Fruit fly (Drosophila melanogaster) whole organism, embryonic: ENCODE results near the gene wek.

Experiments used
- Aef1 ChIP-seq: fragments of 200-800 bp; sonication (Bioruptor generic); IDR thresholded peaks from 3 replicates; pipeline ENCODE4 v1.3.6; 2022; ENCODE audit warnings: missing biosample characterization, missing genetic modification characterization
- BtbVII ChIP-seq: fragments of 200-800 bp; sonication (Bioruptor generic); optimal IDR thresholded peaks from 3 replicates; lab custom pipeline; 2017; ENCODE audit warnings: missing biosample characterization, mild to moderate bottlenecking, missing genetic modification characterization
- CG10209 ChIP-seq: fragments of 200-800 bp; sonication (Bioruptor generic); optimal IDR thresholded peaks from 3 replicates; lab custom pipeline; 2017; ENCODE audit warnings: missing biosample characterization, mild to moderate bottlenecking, missing genetic modification characterization, missing genetic modification reagents
- CG1024 ChIP-seq: fragments of 200-800 bp; sonication (Bioruptor generic); IDR thresholded peaks from 2 replicates; pipeline ENCODE4 v1.3.6; 2022; ENCODE audit warnings: missing biosample characterization, missing genetic modification characterization
- CG10267 ChIP-seq: fragments of 200-800 bp; sonication (Bioruptor generic); optimal IDR thresholded peaks from 2 replicates; lab custom pipeline; 2018; ENCODE audit warnings: missing biosample characterization, mild to moderate bottlenecking, missing genetic modification characterization, moderate library complexity
- CG10654 ChIP-seq: fragments of 200-800 bp; sonication (Bioruptor generic); optimal IDR thresholded peaks from 2 replicates; lab custom pipeline; 2016; ENCODE audit warnings: missing biosample characterization, missing genetic modification characterization
- CG11398 ChIP-seq: fragments of 200-800 bp; sonication (Bioruptor generic); optimal IDR thresholded peaks from 2 replicates; lab custom pipeline; 2016; ENCODE audit warnings: missing biosample characterization, missing genetic modification characterization
- CG11504 ChIP-seq: fragments of 200-800 bp; sonication (Bioruptor generic); optimal IDR thresholded peaks from 3 replicates; lab custom pipeline; 2019; ENCODE audit warnings: missing biosample characterization, mild to moderate bottlenecking, missing genetic modification characterization, moderate library complexity
- CG12155 ChIP-seq: fragments of 200-800 bp; sonication (Bioruptor generic); optimal IDR thresholded peaks from 3 replicates; lab custom pipeline; 2016; ENCODE audit warnings: missing biosample characterization, missing genetic modification characterization
- CG1233 ChIP-seq: fragments of 200-800 bp; sonication (Bioruptor generic); optimal IDR thresholded peaks from 4 replicates; lab custom pipeline; 2018; ENCODE audit warnings: missing biosample characterization, mild to moderate bottlenecking, missing genetic modification characterization
- CG13287 ChIP-seq: fragments of 200-800 bp; sonication (Bioruptor generic); IDR thresholded peaks from 2 replicates; pipeline ENCODE4 v1.3.6; 2022; ENCODE audit warnings: missing biosample characterization, missing genetic modification characterization; ENCODE audit not compliant: partially characterized antibody
- CG14014 ChIP-seq: fragments of 200-800 bp; sonication (Bioruptor generic); IDR thresholded peaks from 2 replicates; pipeline ENCODE4 v1.3.6; 2022; ENCODE audit warnings: missing biosample characterization, missing genetic modification characterization
- CG1603 ChIP-seq: fragments of 200-800 bp; sonication (Bioruptor generic); optimal IDR thresholded peaks from 2 replicates; lab custom pipeline; 2019; ENCODE audit warnings: missing biosample characterization, mild to moderate bottlenecking, missing genetic modification characterization, moderate library complexity
- CG16779 ChIP-seq: fragments of 200-800 bp; sonication (Bioruptor generic); IDR thresholded peaks from 2 replicates; pipeline ENCODE4 v1.3.6; 2022; ENCODE audit warnings: missing biosample characterization, missing genetic modification characterization
- CG16863 ChIP-seq: fragments of 200-800 bp; sonication (Bioruptor generic); optimal IDR thresholded peaks from 3 replicates; lab custom pipeline; 2016; ENCODE audit warnings: missing biosample characterization, missing genetic modification characterization
- CG2120 ChIP-seq: fragments of 200-800 bp; sonication (Bioruptor generic); optimal IDR thresholded peaks from 3 replicates; lab custom pipeline; 2016; ENCODE audit warnings: missing biosample characterization, missing genetic modification characterization
- CG30403 ChIP-seq: fragments of 200-800 bp; sonication (Bioruptor generic); optimal IDR thresholded peaks from 3 replicates; lab custom pipeline; 2016; ENCODE audit warnings: missing biosample characterization, missing genetic modification characterization
- CG31441 ChIP-seq: fragments of 200-800 bp; sonication (Bioruptor generic); IDR thresholded peaks from 2 replicates; pipeline ENCODE4 v1.3.6; 2022; ENCODE audit warnings: missing biosample characterization, missing genetic modification characterization
- CG32532 ChIP-seq: fragments of 200-800 bp; sonication (Bioruptor generic); IDR thresholded peaks from 2 replicates; pipeline ENCODE4 v1.3.6; 2022; ENCODE audit warnings: missing biosample characterization, missing genetic modification characterization
- CG4617 ChIP-seq: fragments of 200-800 bp; sonication (Bioruptor generic); optimal IDR thresholded peaks from 3 replicates; lab custom pipeline; 2016; ENCODE audit warnings: missing biosample characterization, missing genetic modification characterization, borderline replicate concordance
- CG8388 ChIP-seq: fragments of 200-800 bp; sonication (Bioruptor generic); optimal IDR thresholded peaks from 2 replicates; lab custom pipeline; 2019; ENCODE audit warnings: missing biosample characterization, mild to moderate bottlenecking, missing genetic modification characterization, moderate library complexity
- CG9437 ChIP-seq: fragments of 200-800 bp; sonication (Bioruptor generic); optimal IDR thresholded peaks from 2 replicates; lab custom pipeline; 2018; ENCODE audit warnings: missing biosample characterization, mild to moderate bottlenecking, missing genetic modification characterization
- CHES-1-like ChIP-seq: fragments of 200-800 bp; sonication (Bioruptor generic); optimal IDR thresholded peaks from 2 replicates; lab custom pipeline; 2016; ENCODE audit warnings: missing biosample characterization, missing genetic modification characterization
- D ChIP-seq, 2 experiments: fragments of 200-800 bp in 1 of 2; fragments of >200 bp in 1 of 2; sonication (Bioruptor generic) in 1 of 2; optimal IDR thresholded peaks; 2 replicates in 1 of 2; 3 replicates in 1 of 2; lab custom pipeline; 2017; ENCODE audit warnings: mild to moderate bottlenecking in 1 of 2, missing biosample characterization in 1 of 2, missing genetic modification characterization in 1 of 2, missing genetic modification reagents in 1 of 2
- Dip2 ChIP-seq: fragments of 200-800 bp; sonication (Bioruptor generic); IDR thresholded peaks from 2 replicates; pipeline ENCODE4 v1.3.6; 2022; ENCODE audit warnings: missing biosample characterization, missing genetic modification characterization
- Ets97D ChIP-seq: fragments of 200-800 bp; sonication (Bioruptor generic); optimal IDR thresholded peaks from 3 replicates; lab custom pipeline; 2016; ENCODE audit warnings: missing biosample characterization, missing genetic modification characterization
- GATAe ChIP-seq: fragments of 200-800 bp; sonication (Bioruptor generic); conservative IDR thresholded peaks from 2 replicates; pipeline ENCODE4 v1.3.6; 2022; ENCODE audit warnings: missing biosample characterization, missing genetic modification characterization
- H15 ChIP-seq: fragments of 200-800 bp; sonication (Bioruptor generic); IDR thresholded peaks from 3 replicates; pipeline ENCODE4 v1.3.6; 2022; ENCODE audit warnings: missing biosample characterization, missing genetic modification characterization
- HLHmδ ChIP-seq: fragments of 200-800 bp; sonication (Bioruptor generic); optimal IDR thresholded peaks from 2 replicates; lab custom pipeline; 2018; ENCODE audit warnings: missing biosample characterization, mild to moderate bottlenecking, missing genetic modification characterization, moderate library complexity
- Hr78 ChIP-seq, 2 experiments: fragments of 200-800 bp in 1 of 2; fragments of >200 bp in 1 of 2; sonication (Bioruptor generic) in 1 of 2; optimal IDR thresholded peaks; 2 replicates each; lab custom pipeline; 2017 to 2019; ENCODE audit warnings: missing biosample characterization in 2 of 2, missing genetic modification characterization in 2 of 2, mild to moderate bottlenecking in 1 of 2, moderate library complexity in 1 of 2
- NK7.1 ChIP-seq: fragments of 200-800 bp; sonication (Bioruptor generic); optimal IDR thresholded peaks from 3 replicates; lab custom pipeline; 2016; ENCODE audit warnings: missing biosample characterization, missing genetic modification characterization
- Pdp1 ChIP-seq, 2 experiments: fragments of 200-800 bp; sonication (Bioruptor generic); optimal IDR thresholded peaks; 3 replicates each; lab custom pipeline; 2016; ENCODE audit warnings: missing biosample characterization in 2 of 2, missing genetic modification characterization in 2 of 2, mild to moderate bottlenecking in 1 of 2, moderate library complexity in 1 of 2
- Ssrp ChIP-seq: fragments of 200-800 bp; sonication (Bioruptor generic); optimal IDR thresholded peaks from 2 replicates; lab custom pipeline; 2018; ENCODE audit warnings: missing biosample characterization, mild to moderate bottlenecking, missing genetic modification characterization, moderate library complexity
- Tbp ChIP-seq: fragments of >200 bp; optimal IDR thresholded peaks from 2 replicates; lab custom pipeline; 2018; ENCODE audit warnings: missing biosample characterization, missing genetic modification characterization
- Xbp1 ChIP-seq: fragments of 200-800 bp; sonication (Bioruptor generic); optimal IDR thresholded peaks from 3 replicates; lab custom pipeline; 2016; ENCODE audit warnings: missing biosample characterization, mild to moderate bottlenecking, missing genetic modification characterization
- cato ChIP-seq: fragments of 200-800 bp; sonication (Bioruptor generic); optimal IDR thresholded peaks from 2 replicates; lab custom pipeline; 2016; ENCODE audit warnings: missing biosample characterization, missing genetic modification characterization, borderline replicate concordance
- caup ChIP-seq: fragments of 200-800 bp; sonication (Bioruptor generic); optimal IDR thresholded peaks from 3 replicates; lab custom pipeline; 2017; ENCODE audit warnings: missing biosample characterization, mild to moderate bottlenecking, missing genetic modification characterization, moderate library complexity; ENCODE audit not compliant: severe bottlenecking
- chn ChIP-seq: fragments of 200-800 bp; sonication (Bioruptor generic); optimal IDR thresholded peaks from 2 replicates; lab custom pipeline; 2016; ENCODE audit warnings: missing biosample characterization, missing genetic modification characterization
- fd64A ChIP-seq: fragments of 200-800 bp; sonication (Bioruptor generic); optimal IDR thresholded peaks from 3 replicates; lab custom pipeline; 2018; ENCODE audit warnings: missing biosample characterization, mild to moderate bottlenecking, missing genetic modification characterization
- gfzf ChIP-seq: fragments of 200-800 bp; sonication (Bioruptor generic); optimal IDR thresholded peaks from 2 replicates; lab custom pipeline; 2016; ENCODE audit warnings: missing biosample characterization, mild to moderate bottlenecking, missing genetic modification characterization, moderate library complexity
- prd ChIP-seq, 3 experiments: fragments of >200 bp in 2 of 3; fragments of 200-800 bp in 1 of 3; sonication (Bioruptor generic) in 1 of 3; optimal IDR thresholded peaks in 2 of 3; IDR thresholded peaks in 1 of 3; 2 replicates in 2 of 3; 3 replicates in 1 of 3; pipeline versions ENCODE4 v1.3.6 to Lab custom; 2017 to 2022; ENCODE audit warnings: missing biosample characterization in 1 of 3, missing genetic modification characterization in 1 of 3
- sc ChIP-seq, 3 experiments: fragments of >200 bp in 2 of 3; fragments of 200-800 bp in 1 of 3; sonication (Bioruptor generic) in 1 of 3; optimal IDR thresholded peaks; 2 replicates in 2 of 3; 3 replicates in 1 of 3; lab custom pipeline; 2017; ENCODE audit warnings: mild to moderate bottlenecking in 1 of 3, missing biosample characterization in 1 of 3, missing genetic modification characterization in 1 of 3, missing genetic modification reagents in 1 of 3
- stwl ChIP-seq: fragments of 200-800 bp; sonication (Bioruptor generic); optimal IDR thresholded peaks from 3 replicates; lab custom pipeline; 2018; ENCODE audit warnings: missing biosample characterization, mild to moderate bottlenecking, missing genetic modification characterization, moderate library complexity
- tin ChIP-seq: fragments of 200-800 bp; sonication (Bioruptor generic); optimal IDR thresholded peaks from 3 replicates; lab custom pipeline; 2016; ENCODE audit warnings: missing biosample characterization, missing genetic modification characterization
- vvl ChIP-seq: fragments of 200-800 bp; sonication (Bioruptor generic); IDR thresholded peaks from 2 replicates; pipeline ENCODE4 v1.3.6; 2022; ENCODE audit warnings: missing biosample characterization, missing genetic modification characterization
- z ChIP-seq: fragments of 200-800 bp; sonication (Bioruptor generic); IDR thresholded peaks from 3 replicates; pipeline ENCODE4 v1.3.6; 2022; ENCODE audit warnings: missing biosample characterization, missing genetic modification characterization

Gene wek

DNA sequence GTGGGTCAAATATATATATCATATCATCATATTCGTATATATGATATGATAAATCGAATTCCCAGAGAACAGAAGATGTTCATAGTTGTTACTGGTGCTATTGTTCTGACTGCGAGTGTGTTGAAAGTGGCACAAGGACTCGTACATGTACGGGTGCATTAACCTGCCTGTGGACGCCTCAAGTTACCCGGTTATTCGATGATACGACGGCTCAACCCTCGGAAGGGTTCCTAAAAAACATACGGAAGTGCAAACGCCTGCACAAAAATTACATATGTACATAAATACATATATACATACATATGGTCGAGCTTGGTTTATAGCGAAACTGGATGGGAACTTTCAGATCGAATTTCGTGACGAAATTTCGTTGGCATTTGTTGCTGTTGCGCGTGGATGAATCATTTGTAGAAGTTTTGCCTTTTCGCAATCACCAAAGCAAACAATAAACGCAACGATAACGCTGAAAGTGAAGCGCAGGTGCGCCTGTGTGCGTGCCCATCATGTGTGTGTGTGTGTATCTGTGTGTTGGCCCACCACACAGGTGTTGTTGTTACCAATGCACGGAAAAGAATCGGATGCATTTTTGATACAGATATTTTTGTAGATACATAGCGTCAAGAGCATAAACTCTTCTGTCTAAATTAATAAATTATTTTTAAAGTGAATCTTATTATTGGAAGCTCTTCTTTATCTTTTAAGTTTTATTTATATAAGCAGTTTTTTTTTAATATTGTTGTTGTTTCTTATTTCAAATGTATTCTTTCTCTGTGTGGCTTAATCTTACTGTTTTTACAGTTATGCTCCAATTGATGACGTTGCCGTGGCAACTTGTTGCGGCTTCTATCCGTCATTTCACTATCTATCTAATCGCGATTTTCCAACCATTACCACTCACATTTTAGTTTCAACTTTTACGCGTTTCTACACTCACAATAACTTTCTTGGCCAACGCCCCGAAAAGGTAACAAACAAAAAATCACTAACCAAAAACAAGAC is 6.4 kb downstream of the wek start (continued):
- TF ChIP-seq CG30403 (GFP tag; lab: Kevin White, UChicago) (peak; percentile 70), D (optimal IDR thresholded peaks at IDR 0.05; lab: Kevin White, UChicago) (no peak), D (GFP tag; optimal IDR thresholded peaks at IDR 0.05; lab: Kevin White, UChicago) (peak; percentile 72), Dip2 (no peak), Tbp (no peak), CG10267 (tag; lab: Kevin White, UChicago) (peak; percentile 72), H15 (GFP tag; lab: Robert Waterston, UW) (peak; percentile 71; the same call in 2 of the 3 replicates), CG1603 (tag; lab: Kevin White, UChicago) (no peak), BtbVII (peak; percentile 22), gfzf (GFP tag; lab: Kevin White, UChicago) (no peak), Ets97D (GFP tag; lab: Kevin White, UChicago) (no peak), CG10654 (GFP tag; lab: Kevin White, UChicago) (peak; percentile 35), CG31441 (peak; percentile 87), stwl (tag; lab: Kevin White, UChicago) (peak; percentile 8), HLHmδ (GFP tag; lab: Kevin White, UChicago) (no peak), tin (peak; percentile 55), CG16863 (GFP tag; lab: Kevin White, UChicago) (no peak), sc (optimal IDR thresholded peaks at IDR 0.05; lab: Kevin White, UChicago) (no peak), sc (GFP tag; optimal IDR thresholded peaks at IDR 0.05; lab: Kevin White, UChicago) (peak; percentile 45), CG1233 (GFP tag; lab: Kevin White, UChicago) (peak; percentile 65), CG32532 (peak; percentile 59; the same call in 1 of the 2 replicates), CG4617 (GFP tag; lab: Kevin White, UChicago) (peak; percentile 3), CG12155 (peak; percentile 53), CG1024 (GFP tag; lab: Robert Waterston, UW) (peak; percentile 64), CG11504 (tag; lab: Kevin White, UChicago) (peak; percentile 87), CG11398 (no peak), chn (GFP tag; lab: Kevin White, UChicago) (peak; percentile 24), Ssrp (peak; percentile 72), Pdp1 (GFP tag; optimal IDR thresholded peaks at IDR 0.05; lab: Kevin White, UChicago) (peak in 1 of 2 experiments; percentile 55), cato (GFP tag; lab: Kevin White, UChicago) (peak; percentile 60), Aef1 (GFP tag; lab: Robert Waterston, UW) (peak; percentile 87)

dm6 chr2L:15760666-15761065 is 7.5 kb downstream of the wek start:
- peak; percentile 25; the same call in 1 of the 2 replicates for TF ChIP-seq CG13287 (GFP tag; lab: Robert Waterston, UW)
- TF ChIP-seq D (optimal IDR thresholded peaks at IDR 0.05; lab: Kevin White, UChicago): no peak
- no peak for TF ChIP-seq D (GFP tag; optimal IDR thresholded peaks at IDR 0.05; lab: Kevin White, UChicago)
- TF ChIP-seq CHES-1-like (GFP tag; lab: Kevin White, UChicago): no peak
- TF ChIP-seq CG16779 (GFP tag; lab: Robert Waterston, UW): no peak
- no peak for TF ChIP-seq CG8388 (GFP tag; lab: Kevin White, UChicago)
- no peak for TF ChIP-seq GATAe (GFP tag; lab: Robert Waterston, UW)
- no peak for TF ChIP-seq prd (optimal IDR thresholded peaks at IDR 0.05; lab: Kevin White, UChicago)
- 0 out of 3 replicates have a peak, but pooled peaks have one; percentile 12 for TF ChIP-seq prd (GFP tag; IDR thresholded peaks at IDR 0.05; lab: Robert Waterston, UW)
- TF ChIP-seq NK7.1 (GFP tag; lab: Kevin White, UChicago): no peak
- peak; percentile 5 for TF ChIP-seq CG2120 (GFP tag; lab: Kevin White, UChicago)
- peak; percentile 65 for TF ChIP-seq stwl (tag; lab: Kevin White, UChicago)
- no peak for TF ChIP-seq Xbp1 (GFP tag; lab: Kevin White, UChicago)
- no peak for TF ChIP-seq fd64A (GFP tag; lab: Kevin White, UChicago)
- peak; percentile 82 for TF ChIP-seq z (GFP tag; lab: Robert Waterston, UW)
- peak; percentile 44 for TF ChIP-seq vvl (GFP tag; lab: Robert Waterston, UW)
- peak in 1 of 2 experiments; percentile 73 for TF ChIP-seq Hr78 (GFP tag; optimal IDR thresholded peaks at IDR 0.05; lab: Kevin White, UChicago)
- TF ChIP-seq CG14014 (GFP tag; lab: Robert Waterston, UW): no peak
- TF ChIP-seq CG10209 (GFP tag; lab: Kevin White, UChicago): no peak
- TF ChIP-seq CG9437: peak; percentile 80
- TF ChIP-seq caup (GFP tag; lab: Kevin White, UChicago): no peak
